Worm (Caenorhabditis elegans) whole organism, L3 larva: ENCODE data around the gene cyp-37A1.
A peak's percentile ranks its signal among the peaks of the same experiment; 100 is the strongest.

Experiments used
- ama-1 ChIP-seq: fragments of 150-350 bp; optimal IDR thresholded peaks from 2 replicates; lab custom pipeline; 2018
- elt-2 ChIP-seq: sonication (generic microtip); optimal IDR thresholded peaks from 2 replicates; lab custom pipeline; 2016; ENCODE audit warnings: missing genetic modification reagents, mild to moderate bottlenecking, missing genetic modification characterization, missing compliant biosample characterization
- fos-1 ChIP-seq: fragments of 150-350 bp; optimal IDR thresholded peaks from 2 replicates; lab custom pipeline; 2014; ENCODE audit warnings: missing biosample characterization, missing genetic modification characterization
- nhr-237 ChIP-seq: fragments of 150-350 bp; optimal IDR thresholded peaks from 2 replicates; lab custom pipeline; 2014; ENCODE audit warnings: missing biosample characterization, missing genetic modification characterization
- pqm-1 ChIP-seq: fragments of 150-350 bp; optimal IDR thresholded peaks from 2 replicates; lab custom pipeline; 2017; ENCODE audit warnings: missing biosample characterization, missing genetic modification characterization, inconsistent platforms
- skn-1 ChIP-seq: fragments of 150-350 bp; optimal IDR thresholded peaks from 2 replicates; lab custom pipeline; 2014; ENCODE audit warnings: missing biosample characterization, missing genetic modification characterization
- unc-62 ChIP-seq: fragments of 150-350 bp; sonication (generic microtip); optimal IDR thresholded peaks from 4 replicates; lab custom pipeline; 2014; ENCODE audit warnings: missing biosample characterization, missing genetic modification reagents, missing genetic modification characterization
- ztf-11 ChIP-seq: fragments of 150-350 bp; optimal IDR thresholded peaks from 2 replicates; lab custom pipeline; 2014; ENCODE audit warnings: missing biosample characterization, missing genetic modification characterization

DNA sequence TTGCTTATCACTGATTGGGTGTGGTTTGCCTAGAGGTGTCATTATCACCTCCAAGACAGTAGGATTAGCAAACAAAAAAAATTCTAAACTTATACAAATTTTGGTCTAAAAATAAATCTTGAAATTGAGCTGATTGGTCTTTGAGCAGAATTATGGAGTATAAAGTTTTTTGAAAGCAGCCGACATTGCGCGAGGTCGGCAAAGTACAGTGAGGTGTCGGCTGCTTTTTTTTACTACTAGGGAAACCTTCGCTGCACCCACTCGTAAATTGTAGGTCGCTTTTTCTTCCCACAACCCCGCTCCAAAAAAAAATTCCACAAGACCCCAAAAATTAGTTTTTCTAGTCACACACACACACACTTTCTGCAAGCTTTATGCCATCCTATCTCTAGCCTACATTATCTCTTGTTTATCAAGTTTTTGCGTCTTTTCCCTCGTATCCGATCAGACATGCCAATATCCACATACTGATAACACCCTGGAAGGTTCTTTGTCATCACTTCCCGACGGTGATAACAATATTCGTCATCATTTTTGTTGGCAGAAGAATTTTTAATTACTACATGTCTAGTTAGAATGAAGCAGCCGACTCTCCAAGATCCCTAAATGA, 12.8 kb downstream of the cyp-37A1 start:
- TF ChIP-seq ztf-11 (tag; lab: Kevin White, UChicago), result no peak
- TF ChIP-seq ama-1 (lab: Kevin White, UChicago), result no peak
- peak; percentile 26 for TF ChIP-seq elt-2 (tag; lab: Kevin White, UChicago)
- TF ChIP-seq pqm-1 (tag; lab: Kevin White, UChicago), result no peak
- TF ChIP-seq skn-1, result no peak
- TF ChIP-seq nhr-237 (tag; lab: Kevin White, UChicago), result no peak
- TF ChIP-seq unc-62 (GFP tag; lab: Kevin White, UChicago), result no peak
- no peak for TF ChIP-seq fos-1 (tag; lab: Kevin White, UChicago)
